Fruit fly (Drosophila melanogaster) whole organism, embryonic: Measurements from ENCODE around the gene CG4332.

ENCODE experiments used
- Adf1 ChIP-seq: fragments of 200-800 bp; sonication (Bioruptor generic); IDR thresholded peaks from 2 replicates; pipeline ENCODE4 v1.3.6; 2022; ENCODE audit warnings: missing biosample characterization, missing genetic modification characterization
- Atf6 ChIP-seq: fragments of 200-800 bp; sonication (Bioruptor generic); IDR thresholded peaks from 2 replicates; pipeline ENCODE4 v1.3.6; 2022; ENCODE audit warnings: missing biosample characterization, missing genetic modification characterization
- CG10565 ChIP-seq: fragments of 200-800 bp; sonication (Bioruptor generic); optimal IDR thresholded peaks from 3 replicates; lab custom pipeline; 2016; ENCODE audit warnings: missing biosample characterization, mild to moderate bottlenecking, missing genetic modification characterization
- CG11093 ChIP-seq: fragments of 200-800 bp; sonication (Bioruptor generic); IDR thresholded peaks from 3 replicates; pipeline ENCODE4 v1.3.6; 2022; ENCODE audit warnings: missing biosample characterization, missing genetic modification characterization
- CG13624 ChIP-seq: fragments of 200-800 bp; sonication (Bioruptor generic); optimal IDR thresholded peaks from 2 replicates; lab custom pipeline; 2016; ENCODE audit warnings: missing biosample characterization, missing genetic modification characterization
- CG14965 ChIP-seq: fragments of 200-800 bp; sonication (Bioruptor generic); optimal IDR thresholded peaks from 2 replicates; lab custom pipeline; 2016; ENCODE audit warnings: missing biosample characterization, missing genetic modification characterization, borderline replicate concordance
- CG15601 ChIP-seq: fragments of 200-800 bp; sonication (Bioruptor generic); optimal IDR thresholded peaks from 3 replicates; lab custom pipeline; 2019; ENCODE audit warnings: missing biosample characterization, mild to moderate bottlenecking, missing genetic modification characterization, moderate library complexity
- CG16779 ChIP-seq: fragments of 200-800 bp; sonication (Bioruptor generic); IDR thresholded peaks from 2 replicates; pipeline ENCODE4 v1.3.6; 2022; ENCODE audit warnings: missing biosample characterization, missing genetic modification characterization
- CG17385 ChIP-seq: fragments of 200-800 bp; sonication (Bioruptor generic); optimal IDR thresholded peaks from 3 replicates; lab custom pipeline; 2018; ENCODE audit warnings: missing biosample characterization, mild to moderate bottlenecking, missing genetic modification characterization
- CG17912 ChIP-seq: fragments of 200-800 bp; sonication (Bioruptor generic); optimal IDR thresholded peaks from 2 replicates; lab custom pipeline; 2018; ENCODE audit warnings: missing biosample characterization, mild to moderate bottlenecking, missing genetic modification characterization
- CG1832 ChIP-seq: fragments of 200-800 bp; sonication (Bioruptor generic); optimal IDR thresholded peaks from 2 replicates; lab custom pipeline; 2017; ENCODE audit warnings: missing biosample characterization, mild to moderate bottlenecking, missing genetic modification characterization, inconsistent platforms
- CG31388 ChIP-seq: fragments of 200-800 bp; sonication (Bioruptor generic); optimal IDR thresholded peaks from 2 replicates; lab custom pipeline; 2016; ENCODE audit warnings: missing biosample characterization, missing genetic modification characterization
- CG6272 ChIP-seq: fragments of 200-800 bp; sonication (Bioruptor generic); IDR thresholded peaks from 2 replicates; pipeline ENCODE4 v1.3.6; 2022; ENCODE audit warnings: missing biosample characterization, missing genetic modification characterization
- CG7556 ChIP-seq: fragments of 200-800 bp; sonication (Bioruptor generic); optimal IDR thresholded peaks from 2 replicates; lab custom pipeline; 2017; ENCODE audit warnings: missing biosample characterization, mild to moderate bottlenecking, missing genetic modification characterization
- CG7786 ChIP-seq: fragments of 200-800 bp; sonication (Bioruptor generic); optimal IDR thresholded peaks from 2 replicates; lab custom pipeline; 2016; ENCODE audit warnings: missing biosample characterization, missing genetic modification characterization
- CG8281 ChIP-seq: fragments of 200-800 bp; sonication (Bioruptor generic); optimal IDR thresholded peaks from 2 replicates; lab custom pipeline; 2018; ENCODE audit warnings: missing biosample characterization, mild to moderate bottlenecking, missing genetic modification characterization, moderate library complexity
- CG8924 ChIP-seq: fragments of 200-800 bp; optimal IDR thresholded peaks from 3 replicates; lab custom pipeline; 2019; ENCODE audit warnings: missing biosample characterization, mild to moderate bottlenecking, missing genetic modification characterization, moderate library complexity
- CG9609 ChIP-seq: fragments of 200-800 bp; sonication (Bioruptor generic); optimal IDR thresholded peaks from 3 replicates; lab custom pipeline; 2016; ENCODE audit warnings: missing biosample characterization, missing genetic modification characterization
- CTCF ChIP-seq: fragments of 200-800 bp; sonication (Bioruptor generic); optimal IDR thresholded peaks from 2 replicates; lab custom pipeline; 2017; ENCODE audit warnings: missing biosample characterization, mild to moderate bottlenecking, missing genetic modification characterization, moderate library complexity
- Chrac-16 ChIP-seq: fragments of 200-800 bp; sonication (Bioruptor generic); optimal IDR thresholded peaks from 3 replicates; lab custom pipeline; 2016; ENCODE audit warnings: missing biosample characterization, missing genetic modification characterization
- Dbx ChIP-seq: fragments of 200-800 bp; sonication (Bioruptor generic); IDR thresholded peaks from 3 replicates; pipeline ENCODE4 v1.3.6; 2022; ENCODE audit warnings: missing biosample characterization, missing genetic modification characterization
- Doc3 ChIP-seq: fragments of 200-800 bp; sonication (Bioruptor generic); IDR thresholded peaks from 3 replicates; pipeline ENCODE4 v1.3.6; 2022; ENCODE audit warnings: missing biosample characterization, missing genetic modification characterization; ENCODE audit not compliant: partially characterized antibody
- E2f1 ChIP-seq: fragments of 200-800 bp; sonication (Bioruptor generic); IDR thresholded peaks from 2 replicates; pipeline ENCODE4 v1.3.6; 2022; ENCODE audit warnings: missing biosample characterization, missing genetic modification characterization
- ERR ChIP-seq: fragments of 200-800 bp; sonication (Bioruptor generic); optimal IDR thresholded peaks from 2 replicates; lab custom pipeline; 2016; ENCODE audit warnings: missing biosample characterization, missing genetic modification characterization
- Elba2 ChIP-seq: fragments of 200-800 bp; sonication (Bioruptor generic); optimal IDR thresholded peaks from 3 replicates; lab custom pipeline; 2016; ENCODE audit warnings: missing biosample characterization, missing genetic modification characterization
- Fer3 ChIP-seq: fragments of 200-800 bp; sonication (Bioruptor generic); optimal IDR thresholded peaks from 2 replicates; lab custom pipeline; 2018; ENCODE audit warnings: missing biosample characterization, mild to moderate bottlenecking, missing genetic modification characterization, moderate library complexity
- Hr39 ChIP-seq: fragments of >200 bp; optimal IDR thresholded peaks from 2 replicates; lab custom pipeline; 2017
- MBD-R2 ChIP-seq: fragments of 200-800 bp; sonication (Bioruptor generic); IDR thresholded peaks from 2 replicates; pipeline ENCODE4 v1.3.6; 2022; ENCODE audit warnings: missing biosample characterization, missing genetic modification characterization
- MESR4 ChIP-seq: fragments of 200-800 bp; sonication (Bioruptor generic); optimal IDR thresholded peaks from 2 replicates; lab custom pipeline; 2018; ENCODE audit warnings: missing biosample characterization, mild to moderate bottlenecking, missing genetic modification characterization, moderate library complexity
- NC2α ChIP-seq: fragments of 200-800 bp; sonication (Bioruptor generic); optimal IDR thresholded peaks from 2 replicates; lab custom pipeline; 2016; ENCODE audit warnings: missing biosample characterization, missing genetic modification characterization
- Poxn ChIP-seq: fragments of 200-800 bp; sonication (Bioruptor generic); IDR thresholded peaks from 2 replicates; pipeline ENCODE4 v1.3.6; 2022; ENCODE audit warnings: missing biosample characterization, missing genetic modification characterization
- Sox102F ChIP-seq: fragments of 200-800 bp; sonication (Bioruptor generic); optimal IDR thresholded peaks from 2 replicates; lab custom pipeline; 2018; ENCODE audit warnings: missing biosample characterization, mild to moderate bottlenecking, missing genetic modification characterization, moderate library complexity
- YL-1 ChIP-seq: fragments of 200-800 bp; sonication (Bioruptor generic); optimal IDR thresholded peaks from 3 replicates; lab custom pipeline; 2017; ENCODE audit warnings: missing biosample characterization, mild to moderate bottlenecking, missing genetic modification characterization
- ab ChIP-seq: fragments of 200-800 bp; sonication (Bioruptor generic); optimal IDR thresholded peaks from 2 replicates; lab custom pipeline; 2016; ENCODE audit warnings: missing biosample characterization, missing genetic modification characterization
- ac ChIP-seq: fragments of 200-800 bp; sonication (Bioruptor generic); optimal IDR thresholded peaks from 3 replicates; lab custom pipeline; 2017; ENCODE audit warnings: missing biosample characterization, mild to moderate bottlenecking, missing genetic modification characterization
- bab2 ChIP-seq: fragments of 200-800 bp; sonication (Bioruptor generic); optimal IDR thresholded peaks from 2 replicates; lab custom pipeline; 2016; ENCODE audit warnings: missing biosample characterization, missing genetic modification characterization
- chif ChIP-seq, 2 experiments: fragments of 200-800 bp; sonication (Bioruptor generic); optimal IDR thresholded peaks; 3 replicates each; lab custom pipeline; 2016; ENCODE audit warnings: missing biosample characterization in 2 of 2, missing genetic modification characterization in 2 of 2
- chinmo ChIP-seq: fragments of 200-800 bp; sonication (Bioruptor generic); IDR thresholded peaks from 4 replicates; pipeline ENCODE4 v1.3.6; 2022; ENCODE audit warnings: missing biosample characterization, missing genetic modification characterization; ENCODE audit not compliant: partially characterized antibody
- dati ChIP-seq: fragments of 200-800 bp; sonication (Bioruptor generic); IDR thresholded peaks from 2 replicates; pipeline ENCODE4 v1.3.6; 2022; ENCODE audit warnings: missing biosample characterization, missing genetic modification characterization
- dmrt99B ChIP-seq: fragments of 200-800 bp; sonication (Bioruptor generic); optimal IDR thresholded peaks from 2 replicates; lab custom pipeline; 2018; ENCODE audit warnings: missing biosample characterization, mild to moderate bottlenecking, missing genetic modification characterization, moderate library complexity
- ems ChIP-seq: fragments of 200-800 bp; sonication (Bioruptor generic); optimal IDR thresholded peaks from 3 replicates; lab custom pipeline; 2016; ENCODE audit warnings: missing biosample characterization, missing genetic modification characterization
- gcm2 ChIP-seq: fragments of 200-800 bp; sonication (Bioruptor generic); optimal IDR thresholded peaks from 2 replicates; lab custom pipeline; 2016; ENCODE audit warnings: missing biosample characterization, missing genetic modification characterization
- gem ChIP-seq: fragments of 200-800 bp; sonication (Bioruptor generic); optimal IDR thresholded peaks from 2 replicates; lab custom pipeline; 2019; ENCODE audit warnings: missing biosample characterization, mild to moderate bottlenecking, missing genetic modification characterization, moderate library complexity
- gfzf ChIP-seq: fragments of 200-800 bp; sonication (Bioruptor generic); optimal IDR thresholded peaks from 2 replicates; lab custom pipeline; 2016; ENCODE audit warnings: missing biosample characterization, mild to moderate bottlenecking, missing genetic modification characterization, moderate library complexity
- gsb-n ChIP-seq: fragments of 200-800 bp; sonication (Bioruptor generic); optimal IDR thresholded peaks from 3 replicates; lab custom pipeline; 2018; ENCODE audit warnings: missing biosample characterization, mild to moderate bottlenecking, missing genetic modification characterization
- hth ChIP-seq: fragments of >200 bp; optimal IDR thresholded peaks from 2 replicates; lab custom pipeline; 2017; ENCODE audit warnings: inconsistent platforms
- org-1 ChIP-seq: fragments of 200-800 bp; sonication (Bioruptor generic); optimal IDR thresholded peaks from 2 replicates; lab custom pipeline; 2017; ENCODE audit warnings: missing biosample characterization, missing genetic modification characterization
- pzg ChIP-seq: fragments of 200-800 bp; sonication (Bioruptor generic); optimal IDR thresholded peaks from 3 replicates; lab custom pipeline; 2018; ENCODE audit warnings: missing biosample characterization, mild to moderate bottlenecking, missing genetic modification characterization, moderate library complexity
- sens ChIP-seq: fragments of 200-800 bp; sonication (Bioruptor generic); peaks from one replicate; lab custom pipeline; 2016; ENCODE audit warnings: missing biosample characterization, missing genetic modification characterization
- slbo ChIP-seq: fragments of 200-800 bp; sonication (Bioruptor generic); IDR thresholded peaks from 2 replicates; pipeline ENCODE4 v1.3.6; 2022; ENCODE audit warnings: missing biosample characterization, missing genetic modification characterization
- so ChIP-seq: fragments of 200-800 bp; sonication (Bioruptor generic); IDR thresholded peaks from 3 replicates; pipeline ENCODE4 v1.3.6; 2022; ENCODE audit warnings: missing biosample characterization, missing genetic modification characterization
- sob ChIP-seq: fragments of 200-800 bp; sonication (Bioruptor generic); IDR thresholded peaks from 2 replicates; pipeline ENCODE4 v1.3.6; 2022; ENCODE audit warnings: missing biosample characterization, missing genetic modification characterization

The CG4332 gene

dm6 chrX:13127973-13128749 is 26.7 kb upstream of the CG4332 start (continued):
- TF ChIP-seq Fer3 (tag; lab: Kevin White, UChicago) (no peak), Elba2 (no peak), CG31388 (no peak), Hr39 (lab: Kevin White, UChicago) (no peak), CG16779 (no peak), YL-1 (no peak), gem (tag; lab: Kevin White, UChicago) (peak; percentile 52), CG10565 (GFP tag; lab: Kevin White, UChicago) (no peak), Chrac-16 (GFP tag; lab: Kevin White, UChicago) (no peak), gfzf (GFP tag; lab: Kevin White, UChicago) (no peak), MESR4 (no peak), Doc3 (GFP tag; lab: Robert Waterston, UW) (no peak), dati (GFP tag; lab: Robert Waterston, UW) (no peak), chif (GFP tag; optimal IDR thresholded peaks at IDR 0.05; lab: Kevin White, UChicago) (peak; percentile 23 to 51), CG11093 (GFP tag; lab: Robert Waterston, UW) (no peak), Adf1 (GFP tag; lab: Robert Waterston, UW) (no peak), CG8924 (tag; lab: Kevin White, UChicago) (peak; percentile 37), dmrt99B (tag; lab: Kevin White, UChicago) (peak; percentile 36), MBD-R2 (no peak), Atf6 (GFP tag; lab: Robert Waterston, UW) (no peak), Dbx (GFP tag; lab: Robert Waterston, UW) (no peak), Sox102F (GFP tag; lab: Kevin White, UChicago) (peak; percentile 46), CG14965 (no peak), CG17912 (no peak), CG7556 (GFP tag; lab: Kevin White, UChicago) (no peak), gcm2 (GFP tag; lab: Kevin White, UChicago) (no peak), CG9609 (GFP tag; lab: Kevin White, UChicago) (no peak), E2f1 (GFP tag; lab: Robert Waterston, UW) (no peak), sob (no peak), ems (GFP tag; lab: Kevin White, UChicago) (no peak), sens (GFP tag; lab: Kevin White, UChicago) (peak; percentile 95), pzg (GFP tag; lab: Kevin White, UChicago) (no peak), ac (GFP tag; lab: Kevin White, UChicago) (no peak), CG7786 (GFP tag; lab: Kevin White, UChicago) (no peak), gsb-n (tag; lab: Kevin White, UChicago) (peak; percentile 1), Poxn (GFP tag; lab: Robert Waterston, UW) (no peak), ab (no peak), hth (lab: Kevin White, UChicago) (no peak), CTCF (GFP tag; lab: Kevin White, UChicago) (no peak), CG15601 (tag; lab: Kevin White, UChicago) (no peak), CG1832 (GFP tag; lab: Kevin White, UChicago) (peak; percentile 74), bab2 (peak; percentile 19), CG6272 (GFP tag; lab: Robert Waterston, UW) (no peak), CG17385 (peak; percentile 23), NC2α (GFP tag; lab: Kevin White, UChicago) (peak; percentile 31), slbo (GFP tag; lab: Robert Waterston, UW) (no peak), org-1 (GFP tag; lab: Kevin White, UChicago) (no peak), CG8281 (tag; lab: Kevin White, UChicago) (no peak), so (GFP tag; lab: Robert Waterston, UW) (no peak; the same call in 2 of the 3 replicates), ERR (GFP tag; lab: Kevin White, UChicago) (no peak), CG13624 (GFP tag; lab: Kevin White, UChicago) (no peak), chinmo (GFP tag; lab: Robert Waterston, UW) (no peak; the same call in 1 of the 4 replicates)
